Fruit fly (Drosophila melanogaster) S2 (cell line): ENCODE measurements around the gene CG17930.

ENCODE experiments used
- CG8478 ChIP-seq: fragments of >200 bp; optimal IDR thresholded peaks from 2 replicates; lab custom pipeline; 2018
- CTCF ChIP-seq, 2 experiments: fragments of >200 bp; optimal IDR thresholded peaks; 2 replicates each; lab custom pipeline; 2018

The CG17930 gene

dm6 chr3R:16356215-16356862 is 28.7 kb downstream of the CG17930 start:
- TF ChIP-seq CG8478 (lab: Kevin White, UChicago): no peak

dm6 chr3R:16356863-16357215 is 29.2 kb downstream of the CG17930 start, which contains the start of gene CG10311:
Gene CG10311, minus strand, starts transcription at chr3R:16357015.
- TF ChIP-seq CTCF (optimal IDR thresholded peaks at IDR 0.05; lab: Kevin White, UChicago) (no peak), CG8478 (lab: Kevin White, UChicago) (no peak)

- TF ChIP-seq CTCF (optimal IDR thresholded peaks at IDR 0.05; lab: Kevin White, UChicago): peak in 1 of 2 experiments; percentile 16
- no peak for TF ChIP-seq CG8478 (lab: Kevin White, UChicago)
These were observed 31.4 kb downstream of the CG17930 start, which contains the start of gene CG17931 for dm6 chr3R:16359098-16359497. Gene CG17931, minus strand, starts transcription at chr3R:16359466.

- no peak for TF ChIP-seq CTCF (optimal IDR thresholded peaks at IDR 0.05; lab: Kevin White, UChicago)
- no peak for TF ChIP-seq CG8478 (lab: Kevin White, UChicago)
These were observed 32.4 kb downstream of the CG17930 start, which contains the start of gene CG42446 for dm6 chr3R:16360008-16360407. Gene CG42446, minus strand, starts transcription at chr3R:16360108.

- TF ChIP-seq CTCF (optimal IDR thresholded peaks at IDR 0.05; lab: Kevin White, UChicago): no peak
- TF ChIP-seq CG8478 (lab: Kevin White, UChicago): no peak
These were observed 40.6 kb downstream of the CG17930 start, which contains the start of gene js for dm6 chr3R:16368288-16368687. Gene js, minus strand, starts transcription at chr3R:16368306.

dm6 chr3R:16370433-16370832 is 42.8 kb downstream of the CG17930 start, which contains the start of gene CG10317:
Gene CG10317, minus strand, starts transcription at chr3R:16370533.
- TF ChIP-seq CG8478 (lab: Kevin White, UChicago) (no peak), CTCF (optimal IDR thresholded peaks at IDR 0.05; lab: Kevin White, UChicago) (no peak)

- TF ChIP-seq CG8478 (lab: Kevin White, UChicago) (no peak), CTCF (optimal IDR thresholded peaks at IDR 0.05; lab: Kevin White, UChicago) (peak in 1 of 2 experiments; percentile 46)
These were observed 46.5 kb downstream of the CG17930 start for dm6 chr3R:16374101-16374500.
